Fruit fly (Drosophila melanogaster): Measurements from ENCODE around the gene CG45060.

CG45060 gene

DNA sequence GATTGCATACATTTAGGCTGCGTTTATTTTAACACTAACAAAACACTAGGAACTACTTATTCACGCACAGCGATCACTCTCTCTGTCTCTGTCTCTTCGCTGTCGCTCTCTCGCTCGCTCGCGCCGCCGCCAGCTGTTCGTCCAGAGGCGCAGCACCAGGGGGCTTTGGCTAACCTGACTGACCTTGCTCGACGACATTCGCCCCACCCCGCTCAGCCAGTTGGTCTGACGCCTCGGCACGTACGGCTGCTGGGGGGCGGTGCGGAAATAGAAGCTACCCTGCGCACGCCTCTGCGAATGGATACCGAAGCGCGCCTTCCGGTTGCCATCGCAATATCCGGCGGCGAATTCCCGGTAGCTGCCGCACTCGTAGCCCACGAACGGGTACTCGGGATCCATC is 41.0 kb upstream of the CG45060 start (continued):
- TF ChIP-seq ttk (GFP tag; IDR thresholded peaks at IDR 0.05): peak; percentile 37; the same call in 1 of the 2 replicates
- TF ChIP-seq CG10209 (GFP tag; optimal IDR thresholded peaks at IDR 0.05): no peak
- no peak for TF ChIP-seq twi (tag; optimal IDR thresholded peaks at IDR 0.05)
- no peak for TF ChIP-seq nmo (GFP tag; optimal IDR thresholded peaks at IDR 0.05)
- no peak for TF ChIP-seq grn (GFP tag; optimal IDR thresholded peaks at IDR 0.05)
- TF ChIP-seq CG12219 (GFP tag; optimal IDR thresholded peaks at IDR 0.05): no peak
- no peak for TF ChIP-seq CG8944 (GFP tag; optimal IDR thresholded peaks at IDR 0.05)
- TF ChIP-seq H2.0 (GFP tag; IDR thresholded peaks at IDR 0.05): peak; percentile 27; the same call in 1 of the 2 replicates
- no peak for TF ChIP-seq lbe (GFP tag; optimal IDR thresholded peaks at IDR 0.05)
- peak; percentile 9; the same call in 1 of the 2 replicates for TF ChIP-seq E2f1 (GFP tag; IDR thresholded peaks at IDR 0.05)
- TF ChIP-seq Doc2 (GFP tag; IDR thresholded peaks at IDR 0.05): no peak
- no peak for TF ChIP-seq tio (GFP tag; optimal IDR thresholded peaks at IDR 0.05)
- peak; percentile 64 for TF ChIP-seq Rfx (GFP tag; IDR thresholded peaks at IDR 0.05)
- no peak for TF ChIP-seq HLH4C (GFP tag; IDR thresholded peaks at IDR 0.05; ENCODE audit: partially characterized antibody)
- TF ChIP-seq CG8290 (GFP tag; optimal IDR thresholded peaks at IDR 0.05): no peak
- TF ChIP-seq CG8290 (tag; optimal IDR thresholded peaks at IDR 0.05): peak in 1 of 2 experiments; percentile 41
- TF ChIP-seq bowl (GFP tag; IDR thresholded peaks at IDR 0.05): no peak
- TF ChIP-seq pho (GFP tag; optimal IDR thresholded peaks at IDR 0.05): no peak
- TF ChIP-seq CG3065 (GFP tag; optimal IDR thresholded peaks at IDR 0.05): no peak
- no peak for TF ChIP-seq Deaf1 (tag; optimal IDR thresholded peaks at IDR 0.05)
- TF ChIP-seq row (GFP tag; IDR thresholded peaks at IDR 0.05): peak; percentile 29; the same call in 1 of the 3 replicates
- TF ChIP-seq eve (GFP tag; optimal IDR thresholded peaks at IDR 0.05): no peak
- TF ChIP-seq ab (GFP tag; optimal IDR thresholded peaks at IDR 0.05): no peak
- no peak for TF ChIP-seq Hr39 (optimal IDR thresholded peaks at IDR 0.05)
- no peak for TF ChIP-seq sob (GFP tag; IDR thresholded peaks at IDR 0.05)
- no peak for TF ChIP-seq CG17912 (GFP tag; optimal IDR thresholded peaks at IDR 0.05)
- no peak for TF ChIP-seq phol (tag; optimal IDR thresholded peaks at IDR 0.05)
- TF ChIP-seq wor (GFP tag; IDR thresholded peaks at IDR 0.05): no peak
- TF ChIP-seq Ssrp (tag; optimal IDR thresholded peaks at IDR 0.05): no peak
- no peak for TF ChIP-seq gcm2 (GFP tag; optimal IDR thresholded peaks at IDR 0.05)
- TF ChIP-seq ap (GFP tag; IDR thresholded peaks at IDR 0.05): peak; percentile 31; the same call in 1 of the 2 replicates
- TF ChIP-seq ro (GFP tag; IDR thresholded peaks at IDR 0.05): no peak
- TF ChIP-seq CG2889 (GFP tag; IDR thresholded peaks at IDR 0.05): 0 out of 3 replicates have a peak, but pooled peaks have one; percentile 12
- no peak for TF ChIP-seq toy (GFP tag; IDR thresholded peaks at IDR 0.05)
- TF ChIP-seq Sox102F (GFP tag; optimal IDR thresholded peaks at IDR 0.05): peak; percentile 1
- no peak for TF ChIP-seq CoRest (tag; optimal IDR thresholded peaks at IDR 0.05)
- no peak for TF ChIP-seq MTF-1 (GFP tag; optimal IDR thresholded peaks at IDR 0.05; ENCODE audit: borderline replicate concordance)
- TF ChIP-seq CG4854 (GFP tag; optimal IDR thresholded peaks at IDR 0.05): no peak
- no peak for TF ChIP-seq CG11247 (GFP tag; IDR thresholded peaks at IDR 0.05)
- no peak for TF ChIP-seq insv (GFP tag; optimal IDR thresholded peaks at IDR 0.05)
- no peak for TF ChIP-seq CG15269 (tag; optimal IDR thresholded peaks at IDR 0.05)
- TF ChIP-seq BEAF-32 (GFP tag; optimal IDR thresholded peaks at IDR 0.05): no peak
- TF ChIP-seq trh (GFP tag; optimal IDR thresholded peaks at IDR 0.05): no peak
- TF ChIP-seq CG11696 (GFP tag; IDR thresholded peaks at IDR 0.05): no peak
- no peak for TF ChIP-seq wek (GFP tag; optimal IDR thresholded peaks at IDR 0.05)
- no peak for TF ChIP-seq Dek (tag; optimal IDR thresholded peaks at IDR 0.05)
- TF ChIP-seq Drgx (GFP tag; IDR thresholded peaks at IDR 0.05): no peak
- no peak for TF ChIP-seq Blimp-1 (GFP tag; optimal IDR thresholded peaks at IDR 0.05)
- TF ChIP-seq CG33213 (GFP tag; optimal IDR thresholded peaks at IDR 0.05): no peak
- TF ChIP-seq en (GFP tag; optimal IDR thresholded peaks at IDR 0.05): no peak
- TF ChIP-seq CG18476 (GFP tag; optimal IDR thresholded peaks at IDR 0.05): no peak
- no peak for TF ChIP-seq NfI (GFP tag; optimal IDR thresholded peaks at IDR 0.05)
- no peak for TF ChIP-seq chn (GFP tag; optimal IDR thresholded peaks at IDR 0.05)

Data from whole organism, embryonic.